Worm (Caenorhabditis elegans) whole organism, late embryonic: Measurements from ENCODE around the gene sre-34.

Experiments used
- ahr-1 ChIP-seq: sonication (generic microtip); optimal IDR thresholded peaks from 2 replicates; lab custom pipeline; 2016; ENCODE audit warnings: missing genetic modification characterization, missing compliant biosample characterization
- ceh-2 ChIP-seq: sonication (generic microtip); optimal IDR thresholded peaks from 2 replicates; lab custom pipeline; 2016; ENCODE audit warnings: missing genotype, missing genetic modification characterization, missing compliant biosample characterization
- nfya-1 ChIP-seq: sonication (generic microtip); optimal IDR thresholded peaks from 2 replicates; lab custom pipeline; 2017; ENCODE audit warnings: missing genetic modification characterization, mild to moderate bottlenecking, missing compliant biosample characterization, antibody characterized with exemption, moderate library complexity
- zip-5 ChIP-seq: sonication (generic microtip); optimal IDR thresholded peaks from 2 replicates; lab custom pipeline; 2016; ENCODE audit warnings: missing genetic modification characterization, missing compliant biosample characterization

DNA sequence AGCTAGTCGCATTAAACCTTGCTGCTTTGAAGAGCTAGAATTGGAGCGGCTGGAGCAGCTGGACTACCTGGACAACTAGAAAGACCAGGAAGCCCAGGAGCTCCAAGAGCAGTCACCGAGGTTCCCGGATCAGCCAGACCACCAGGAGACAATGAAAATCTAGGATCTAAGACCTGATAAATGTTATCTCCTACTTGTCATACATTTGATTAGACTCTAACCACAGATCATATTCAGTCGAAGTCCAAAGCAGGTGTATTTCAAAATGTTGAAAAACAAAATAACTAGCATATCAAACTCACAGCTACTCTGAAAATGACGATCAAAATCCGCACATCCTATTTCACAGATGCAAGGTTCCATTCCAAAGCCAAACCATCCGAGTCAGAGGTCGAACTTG, 42.0 kb downstream of the sre-34 start, which contains the start of gene srz-6:
- TF ChIP-seq zip-5 (tag; lab: Kevin White, UChicago), result no peak
- no peak for TF ChIP-seq nfya-1
- no peak for TF ChIP-seq ahr-1 (tag; lab: Kevin White, UChicago)
- no peak for TF ChIP-seq ceh-2 (tag; lab: Kevin White, UChicago)
